Comparison of ENCODE assay signal across 3 worm cellular contexts in genomic region chrV:2920125-2920524, ce11.
TF ChIP-seq lines count a peak whose summit lies in the region.

No protein-coding gene starts in this region.

TF ChIP-seq in whole organism, L1 larva, 84 proteins besides CTCF, POLR2A, EP300 and RAD21:
- no peak for TF ChIP-seq ztf-11 (tag; optimal IDR thresholded peaks at IDR 0.05; lab: Kevin White, UChicago)
- TF ChIP-seq snpc-4 (tag; optimal IDR thresholded peaks at IDR 0.05; lab: Kevin White, UChicago), result peak; percentile 44
TF ChIP-seq in whole organism, L1 larva: peak in this region for 1.

TF ChIP-seq in whole organism, L4 larva, 104 proteins besides CTCF, POLR2A, EP300 and RAD21:
- TF ChIP-seq unc-39 (tag; optimal IDR thresholded peaks at IDR 0.05; lab: Kevin White, UChicago), result no peak
- no peak for TF ChIP-seq nhr-6 (tag; optimal IDR thresholded peaks at IDR 0.05; lab: Kevin White, UChicago)
- TF ChIP-seq Y48G9A.11 (GFP tag; IDR thresholded peaks at IDR 0.05; lab: Robert Waterston, UW), result no peak
- 0 out of 2 replicates have a peak, but pooled peaks have one; percentile 42 for TF ChIP-seq snpc-1.2 (GFP tag; IDR thresholded peaks at IDR 0.05; lab: Robert Waterston, UW)
- TF ChIP-seq ceh-32 (tag; optimal IDR thresholded peaks at IDR 0.05; lab: Kevin White, UChicago; ENCODE audit: poor library complexity), result no peak

TF ChIP-seq in whole organism, young adult, 124 proteins besides CTCF, POLR2A, EP300 and RAD21:
- no peak for TF ChIP-seq dpff-1 (tag; optimal IDR thresholded peaks at IDR 0.05; lab: Kevin White, UChicago)
- peak; percentile 60; the same call in 1 of the 2 replicates for TF ChIP-seq hmg-1.2 (GFP tag; IDR thresholded peaks at IDR 0.05; lab: Robert Waterston, UW)
- no peak for TF ChIP-seq ccch-3 (GFP tag; optimal IDR thresholded peaks at IDR 0.05; lab: Kevin White, UChicago)
- no peak for TF ChIP-seq lin-35 (GFP tag; optimal IDR thresholded peaks at IDR 0.05; lab: Kevin White, UChicago)
- peak; percentile 86 for TF ChIP-seq snpc-1.1 (tag; optimal IDR thresholded peaks at IDR 0.05; lab: Kevin White, UChicago; ENCODE audit: insufficient read depth)
- TF ChIP-seq attf-3 (GFP tag; conservative IDR thresholded peaks at IDR 0.05; lab: Robert Waterston, UW), result no peak
- TF ChIP-seq nhr-179 (tag; optimal IDR thresholded peaks at IDR 0.05; lab: Kevin White, UChicago), result no peak
- no peak for TF ChIP-seq ztf-25 (GFP tag; IDR thresholded peaks at IDR 0.05; lab: Robert Waterston, UW)
- TF ChIP-seq ceh-91 (GFP tag; IDR thresholded peaks at IDR 0.05; lab: Robert Waterston, UW), result no peak
- no peak for TF ChIP-seq egrh-3 (GFP tag; IDR thresholded peaks at IDR 0.05; lab: Robert Waterston, UW)
- peak; percentile 87 for TF ChIP-seq snpc-4 (GFP tag; optimal IDR thresholded peaks at IDR 0.05; lab: Kevin White, UChicago)
- peak; percentile 64 to 95 (median 82) for TF ChIP-seq snpc-4 (tag; optimal IDR thresholded peaks at IDR 0.05; lab: Kevin White, UChicago)
- TF ChIP-seq Y95B8A.8 (GFP tag; IDR thresholded peaks at IDR 0.05; lab: Robert Waterston, UW), result no peak
- TF ChIP-seq tlf-1 (GFP tag; optimal IDR thresholded peaks at IDR 0.05; lab: Kevin White, UChicago), result no peak
- no peak for TF ChIP-seq unc-62 (GFP tag; optimal IDR thresholded peaks at IDR 0.05; lab: Kevin White, UChicago)
- no peak for TF ChIP-seq egl-44 (GFP tag; IDR thresholded peaks at IDR 0.05; lab: Robert Waterston, UW)
- no peak for TF ChIP-seq him-1 (tag; optimal IDR thresholded peaks at IDR 0.05; lab: Kevin White, UChicago)
- no peak for TF ChIP-seq F10E7.11 (tag; optimal IDR thresholded peaks at IDR 0.05; lab: Kevin White, UChicago)
TF ChIP-seq in whole organism, young adult: peak in this region for 3.
